Worm (Caenorhabditis elegans) whole organism, L1 larva: Measurements from ENCODE around the gene W07G4.8.

Experiments used
- C16A3.4 ChIP-seq: fragments of 150-350 bp; optimal IDR thresholded peaks from 2 replicates; lab custom pipeline; 2014; ENCODE audit warnings: missing biosample characterization, missing genetic modification characterization
- C34B4.2 ChIP-seq: sonication (generic microtip); optimal IDR thresholded peaks from 2 replicates; lab custom pipeline; 2017; ENCODE audit warnings: mild to moderate bottlenecking, missing genetic modification characterization, missing compliant biosample characterization
- aha-1 ChIP-seq: fragments of 150-350 bp; optimal IDR thresholded peaks from 2 replicates; lab custom pipeline; 2014; ENCODE audit warnings: missing biosample characterization, missing genetic modification characterization
- alr-1 ChIP-seq: fragments of 200-800 bp; sonication (Bioruptor generic); optimal IDR thresholded peaks from 2 replicates; lab custom pipeline; 2018; ENCODE audit warnings: borderline replicate concordance, mild to moderate bottlenecking, missing genetic modification characterization, missing compliant biosample characterization
- aly-2 ChIP-seq: fragments of 150-350 bp; optimal IDR thresholded peaks from 2 replicates; lab custom pipeline; 2014; ENCODE audit warnings: missing biosample characterization, missing genetic modification characterization
- ama-1 ChIP-seq: fragments of 150-350 bp; optimal IDR thresholded peaks from 2 replicates; lab custom pipeline; 2014
- blmp-1 ChIP-seq: fragments of 150-350 bp; optimal IDR thresholded peaks from 2 replicates; lab custom pipeline; 2014; ENCODE audit warnings: missing biosample characterization, missing genetic modification characterization
- ceh-63 ChIP-seq: fragments of 200-800 bp; sonication (Bioruptor generic); optimal IDR thresholded peaks from 2 replicates; lab custom pipeline; 2018; ENCODE audit warnings: mild to moderate bottlenecking, missing genetic modification characterization, missing compliant biosample characterization
- ceh-8 ChIP-seq: fragments of 200-800 bp; sonication (Bioruptor generic); optimal IDR thresholded peaks from 2 replicates; lab custom pipeline; 2018; ENCODE audit warnings: mild to moderate bottlenecking, missing genetic modification characterization, moderate library complexity, missing compliant biosample characterization
- ceh-82 ChIP-seq, 3 experiments: fragments of 150-350 bp in 1 of 3; sonication (generic microtip) in 2 of 3; optimal IDR thresholded peaks; 2 replicates each; lab custom pipeline; 2014 to 2017; ENCODE audit warnings: missing biosample characterization in 3 of 3, missing genetic modification characterization in 3 of 3
- ces-1 ChIP-seq: fragments of 150-350 bp; optimal IDR thresholded peaks from 2 replicates; lab custom pipeline; 2014; ENCODE audit warnings: missing biosample characterization, missing genetic modification reagents, missing genetic modification characterization
- efl-1 ChIP-seq, 4 experiments: fragments of 150-350 bp; optimal IDR thresholded peaks in 3 of 4; peaks in 1 of 4; 1 replicate in 1 of 4; 2 replicates in 3 of 4; lab custom pipeline; 2014; ENCODE audit warnings: missing biosample characterization in 2 of 4, missing genetic modification characterization in 2 of 4, missing genetic modification reagents in 2 of 4
- elt-3 ChIP-seq, 6 experiments: fragments of 150-350 bp in 1 of 6; sonication (generic microtip); optimal IDR thresholded peaks; 2 replicates each; lab custom pipeline; 2017 to 2018; ENCODE audit warnings: missing biosample characterization in 6 of 6, missing genetic modification characterization in 6 of 6, inconsistent platforms in 1 of 6
- fkh-4 ChIP-seq: sonication (generic microtip); optimal IDR thresholded peaks from 2 replicates; lab custom pipeline; 2016; ENCODE audit warnings: missing compliant biosample characterization, missing genetic modification characterization, borderline replicate concordance
- fos-1 ChIP-seq: fragments of 150-350 bp; optimal IDR thresholded peaks from 2 replicates; lab custom pipeline; 2014; ENCODE audit warnings: missing biosample characterization, missing genetic modification characterization
- grh-1 ChIP-seq: fragments of 200-800 bp; sonication (Bioruptor generic); IDR thresholded peaks from 2 replicates; pipeline ENCODE4 v1.3.6; 2022; ENCODE audit warnings: missing genetic modification reagents, missing genetic modification characterization, missing compliant biosample characterization
- hpl-2 ChIP-seq: fragments of 150-350 bp; optimal IDR thresholded peaks from 2 replicates; lab custom pipeline; 2014; ENCODE audit warnings: missing biosample characterization, missing genetic modification reagents, missing genetic modification characterization
- irx-1 ChIP-seq: sonication (generic microtip); optimal IDR thresholded peaks from 2 replicates; lab custom pipeline; 2016; ENCODE audit warnings: missing genetic modification characterization, missing compliant biosample characterization
- jun-1 ChIP-seq: fragments of 150-350 bp; optimal IDR thresholded peaks from 2 replicates; lab custom pipeline; 2014; ENCODE audit warnings: missing biosample characterization, missing genetic modification reagents, missing genetic modification characterization
- lin-13 ChIP-seq: fragments of 150-350 bp; optimal IDR thresholded peaks from 2 replicates; lab custom pipeline; 2014; ENCODE audit warnings: missing biosample characterization, missing genetic modification reagents, missing genetic modification characterization
- lin-14 ChIP-seq: fragments of 200-800 bp; sonication (Bioruptor generic); optimal IDR thresholded peaks from 2 replicates; lab custom pipeline; 2018; ENCODE audit warnings: mild to moderate bottlenecking, missing genetic modification characterization, moderate library complexity, missing compliant biosample characterization
- lin-39 ChIP-seq: fragments of 150-350 bp; optimal IDR thresholded peaks from 2 replicates; lab custom pipeline; 2014; ENCODE audit warnings: missing biosample characterization, missing genetic modification reagents, missing genetic modification characterization
- lir-3 ChIP-seq: sonication (generic microtip); optimal IDR thresholded peaks from 2 replicates; lab custom pipeline; 2016; ENCODE audit warnings: mild to moderate bottlenecking, missing genetic modification characterization, moderate library complexity, missing compliant biosample characterization; ENCODE audit not compliant: poor library complexity
- lsy-2 ChIP-seq, 2 experiments: fragments of 150-350 bp; optimal IDR thresholded peaks; 2 replicates each; lab custom pipeline; 2014; ENCODE audit warnings: missing biosample characterization in 2 of 2, missing genetic modification characterization in 2 of 2
- mab-9 ChIP-seq: fragments of 200-800 bp; sonication (Bioruptor generic); IDR thresholded peaks from 2 replicates; pipeline ENCODE4 v1.3.6; 2022; ENCODE audit warnings: missing genetic modification reagents, missing genetic modification characterization, missing compliant biosample characterization
- mep-1 ChIP-seq: fragments of 150-350 bp; optimal IDR thresholded peaks from 2 replicates; lab custom pipeline; 2014; ENCODE audit warnings: missing biosample characterization, missing genetic modification characterization
- nhr-11 ChIP-seq: fragments of 150-350 bp; optimal IDR thresholded peaks from 2 replicates; lab custom pipeline; 2014; ENCODE audit warnings: missing biosample characterization, missing genetic modification characterization
- nhr-12 ChIP-seq: sonication (generic microtip); optimal IDR thresholded peaks from 2 replicates; lab custom pipeline; 2017; ENCODE audit warnings: missing biosample characterization, missing genetic modification characterization
- nhr-19 ChIP-seq: fragments of 200-800 bp; sonication (Bioruptor generic); conservative IDR thresholded peaks from 2 replicates; pipeline ENCODE4 v1.3.6; 2022; ENCODE audit warnings: missing genetic modification characterization, missing compliant biosample characterization
- nhr-20 ChIP-seq: sonication (generic microtip); optimal IDR thresholded peaks from 2 replicates; lab custom pipeline; 2016; ENCODE audit warnings: mild to moderate bottlenecking, missing genetic modification characterization, missing compliant biosample characterization
- nhr-237 ChIP-seq: fragments of 150-350 bp; optimal IDR thresholded peaks from 2 replicates; lab custom pipeline; 2014; ENCODE audit warnings: missing biosample characterization, missing genetic modification characterization
- nhr-76 ChIP-seq: sonication (generic microtip); optimal IDR thresholded peaks from 2 replicates; lab custom pipeline; 2017; ENCODE audit warnings: missing biosample characterization, missing genetic modification characterization
- nhr-77 ChIP-seq: fragments of 150-350 bp; optimal IDR thresholded peaks from 2 replicates; lab custom pipeline; 2014; ENCODE audit warnings: missing biosample characterization, missing genetic modification characterization
- nhr-84 ChIP-seq: sonication (generic microtip); optimal IDR thresholded peaks from 2 replicates; lab custom pipeline; 2017; ENCODE audit warnings: missing biosample characterization, missing genetic modification characterization
- nhr-85 ChIP-seq: sonication (generic microtip); peaks from one replicate; lab custom pipeline; 2016; ENCODE audit warnings: missing genetic modification characterization, inconsistent platforms, missing compliant biosample characterization
- nhr-90 ChIP-seq: sonication (generic microtip); optimal IDR thresholded peaks from 2 replicates; lab custom pipeline; 2016; ENCODE audit warnings: mild to moderate bottlenecking, missing genetic modification characterization, missing compliant biosample characterization; ENCODE audit not compliant: poor library complexity
- pax-3 ChIP-seq: fragments of 200-800 bp; sonication (Bioruptor generic); optimal IDR thresholded peaks from 2 replicates; lab custom pipeline; 2018; ENCODE audit warnings: mild to moderate bottlenecking, missing genetic modification characterization, moderate library complexity, missing compliant biosample characterization
- rnt-1 ChIP-seq: sonication (generic microtip); optimal IDR thresholded peaks from 2 replicates; lab custom pipeline; 2016; ENCODE audit warnings: mild to moderate bottlenecking, missing genetic modification characterization, moderate library complexity, missing compliant biosample characterization
- skn-1 ChIP-seq: fragments of 150-350 bp; optimal IDR thresholded peaks from 2 replicates; lab custom pipeline; 2014; ENCODE audit warnings: missing biosample characterization, missing genetic modification characterization
- sptf-1 ChIP-seq: fragments of 150-350 bp; optimal IDR thresholded peaks from 2 replicates; lab custom pipeline; 2014; ENCODE audit warnings: missing biosample characterization, missing genetic modification characterization
- sup-37 ChIP-seq: fragments of 200-800 bp; sonication (Bioruptor generic); optimal IDR thresholded peaks from 2 replicates; lab custom pipeline; 2018; ENCODE audit warnings: mild to moderate bottlenecking, missing genetic modification characterization, missing compliant biosample characterization
- tbx-2 ChIP-seq: sonication (generic microtip); optimal IDR thresholded peaks from 2 replicates; lab custom pipeline; 2016; ENCODE audit warnings: missing genetic modification characterization, missing compliant biosample characterization
- tlp-1 ChIP-seq: fragments of 150-350 bp; optimal IDR thresholded peaks from 2 replicates; lab custom pipeline; 2014; ENCODE audit warnings: missing biosample characterization, missing genetic modification characterization
- unc-130 ChIP-seq: fragments of 150-350 bp; optimal IDR thresholded peaks from 2 replicates; lab custom pipeline; 2017; ENCODE audit warnings: missing biosample characterization, missing genetic modification characterization, inconsistent platforms
- unc-62 ChIP-seq: fragments of 150-350 bp; optimal IDR thresholded peaks from 2 replicates; lab custom pipeline; 2014; ENCODE audit warnings: missing biosample characterization, missing genetic modification reagents, missing genetic modification characterization
- unc-86 ChIP-seq: sonication (generic microtip); optimal IDR thresholded peaks from 2 replicates; lab custom pipeline; 2016; ENCODE audit warnings: missing genetic modification characterization, missing compliant biosample characterization
- unc-98 ChIP-seq: fragments of 200-800 bp; sonication (Bioruptor generic); IDR thresholded peaks from 2 replicates; pipeline ENCODE4 v1.3.6; 2022; ENCODE audit warnings: missing genetic modification characterization, missing compliant biosample characterization
- vab-15 ChIP-seq: sonication (generic microtip); optimal IDR thresholded peaks from 2 replicates; lab custom pipeline; 2017; ENCODE audit warnings: missing genotype, mild to moderate bottlenecking, missing genetic modification characterization, missing compliant biosample characterization
- zag-1 ChIP-seq: fragments of 150-350 bp; optimal IDR thresholded peaks from 2 replicates; lab custom pipeline; 2014; ENCODE audit warnings: missing biosample characterization, missing genetic modification characterization
- zip-4 ChIP-seq: fragments of 200-800 bp; sonication (Bioruptor generic); optimal IDR thresholded peaks from 2 replicates; lab custom pipeline; 2018; ENCODE audit warnings: mild to moderate bottlenecking, missing genetic modification characterization, moderate library complexity, missing compliant biosample characterization
- ztf-11 ChIP-seq, 2 experiments: sonication (generic microtip); optimal IDR thresholded peaks; 2 replicates each; lab custom pipeline; 2016 to 2017; ENCODE audit warnings: missing genetic modification characterization in 2 of 2, missing biosample characterization in 1 of 2, missing compliant biosample characterization in 1 of 2
- ztf-4 ChIP-seq: fragments of 150-350 bp; optimal IDR thresholded peaks from 2 replicates; lab custom pipeline; 2014; ENCODE audit warnings: missing biosample characterization, missing genetic modification characterization

The W07G4.8 gene

ce11 chrV:13085917-13086552, 36.7 kb upstream of the W07G4.8 start (continued):
- TF ChIP-seq ceh-82 (tag; optimal IDR thresholded peaks at IDR 0.05; lab: Kevin White, UChicago) (peak; percentile 57 to 86 (median 62)), lir-3 (no peak), nhr-76 (tag; lab: Kevin White, UChicago) (no peak), mab-9 (GFP tag; lab: Robert Waterston, UW) (no peak), lin-13 (GFP tag; lab: Kevin White, UChicago) (peak; percentile 65), tlp-1 (tag; lab: Kevin White, UChicago) (no peak), irx-1 (peak; percentile 40), aha-1 (tag; lab: Kevin White, UChicago) (no peak), ces-1 (GFP tag; lab: Kevin White, UChicago) (no peak), nhr-12 (tag; lab: Kevin White, UChicago) (no peak), fkh-4 (tag; lab: Kevin White, UChicago) (peak; percentile 11), rnt-1 (peak; percentile 88), unc-86 (tag; lab: Kevin White, UChicago) (peak; percentile 48), nhr-20 (tag; lab: Kevin White, UChicago) (peak; percentile 90), skn-1 (tag; lab: Kevin White, UChicago) (no peak), nhr-90 (tag; lab: Kevin White, UChicago) (peak; percentile 61), mep-1 (tag; lab: Kevin White, UChicago) (peak; percentile 50), elt-3 (tag; optimal IDR thresholded peaks at IDR 0.05; lab: Kevin White, UChicago) (peak in 1 of 6 experiments; percentile 32), lin-14 (GFP tag; lab: Kevin White, UChicago) (peak; percentile 90), alr-1 (tag; lab: Kevin White, UChicago) (no peak), aly-2 (no peak), sup-37 (GFP tag; lab: Kevin White, UChicago) (peak; percentile 61), nhr-237 (tag; lab: Kevin White, UChicago) (peak; percentile 21), zag-1 (tag; lab: Kevin White, UChicago) (no peak), nhr-84 (tag; lab: Kevin White, UChicago) (no peak), C16A3.4 (tag; lab: Kevin White, UChicago) (peak; percentile 51), ama-1 (lab: Kevin White, UChicago) (no peak), lin-39 (tag; lab: Kevin White, UChicago) (peak; percentile 29), unc-130 (peak; percentile 71), ceh-8 (GFP tag; lab: Kevin White, UChicago) (no peak), ceh-63 (GFP tag; lab: Kevin White, UChicago) (no peak), C34B4.2 (tag; lab: Kevin White, UChicago) (no peak), nhr-19 (peak; percentile 100), jun-1 (peak; percentile 64), lsy-2 (tag; optimal IDR thresholded peaks at IDR 0.05; lab: Kevin White, UChicago) (peak; percentile 66 to 68), efl-1 (optimal IDR thresholded peaks at IDR 0.05; lab: Kevin White, UChicago) (peak; percentile 44 to 52), efl-1 (GFP tag; optimal IDR thresholded peaks at IDR 0.05 in 1 of 2; lab: Kevin White, UChicago) (peak; percentile 29 to 92), pax-3 (peak; percentile 75), blmp-1 (tag; lab: Kevin White, UChicago) (no peak), ztf-11 (tag; optimal IDR thresholded peaks at IDR 0.05; lab: Kevin White, UChicago) (peak in 1 of 2 experiments; percentile 46), zip-4 (GFP tag; lab: Kevin White, UChicago) (peak; percentile 46), nhr-85 (tag; lab: Kevin White, UChicago) (peak; percentile 85), fos-1 (tag; lab: Kevin White, UChicago) (peak; percentile 6), nhr-11 (tag; lab: Kevin White, UChicago) (peak; percentile 28), grh-1 (GFP tag; lab: Robert Waterston, UW) (peak; percentile 65), nhr-77 (tag; lab: Kevin White, UChicago) (peak; percentile 64), tbx-2 (tag; lab: Kevin White, UChicago) (peak; percentile 70), unc-98 (GFP tag; lab: Robert Waterston, UW) (no peak), vab-15 (tag; lab: Kevin White, UChicago) (no peak), ztf-4 (peak; percentile 61), unc-62 (GFP tag; lab: Kevin White, UChicago) (peak; percentile 55), hpl-2 (GFP tag; lab: Kevin White, UChicago) (no peak), sptf-1 (no peak)
